Fruit fly (Drosophila melanogaster) ovary, adult (tissue): ENCODE data around the gene Osi14.

Source experiments
- CG17801 ChIP-seq: fragments of 200-800 bp; optimal IDR thresholded peaks from 2 replicates; lab custom pipeline; 2019; ENCODE audit warnings: missing biosample characterization, mild to moderate bottlenecking, missing genetic modification characterization, moderate library complexity; ENCODE audit not compliant: partially characterized antibody

The Osi14 gene

DNA sequence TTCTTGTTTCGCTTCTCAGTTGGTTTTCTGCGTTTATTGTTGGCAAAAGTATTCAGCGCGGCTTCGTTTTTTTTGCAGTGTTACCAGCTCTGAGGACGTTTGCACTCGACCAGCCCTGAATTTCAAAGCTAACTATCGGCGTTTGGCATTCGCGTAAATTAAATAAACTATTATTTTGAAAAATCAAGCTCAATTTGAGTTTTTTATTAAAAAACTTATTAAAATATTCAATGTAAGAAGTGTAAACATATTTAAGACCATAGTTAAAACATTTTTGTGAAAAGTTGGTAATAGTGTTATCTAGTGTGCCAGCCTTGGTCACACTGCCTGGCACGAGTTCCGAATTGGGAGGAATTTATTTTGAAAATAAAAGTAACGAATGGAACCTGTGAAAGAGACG lies 46.9 kb downstream of the Osi14 start, which contains the start of the genes SmD2 and CG18048:
Gene SmD2 (minus strand): TSS at position 98 of the 400 bp plus-strand sequence.
Gene CG18048 (plus strand): TSS at position 298 of the 400 bp plus-strand sequence.
- TF ChIP-seq CG17801 (GFP tag; lab: Kevin White, UChicago) = peak; percentile 43

DNA sequence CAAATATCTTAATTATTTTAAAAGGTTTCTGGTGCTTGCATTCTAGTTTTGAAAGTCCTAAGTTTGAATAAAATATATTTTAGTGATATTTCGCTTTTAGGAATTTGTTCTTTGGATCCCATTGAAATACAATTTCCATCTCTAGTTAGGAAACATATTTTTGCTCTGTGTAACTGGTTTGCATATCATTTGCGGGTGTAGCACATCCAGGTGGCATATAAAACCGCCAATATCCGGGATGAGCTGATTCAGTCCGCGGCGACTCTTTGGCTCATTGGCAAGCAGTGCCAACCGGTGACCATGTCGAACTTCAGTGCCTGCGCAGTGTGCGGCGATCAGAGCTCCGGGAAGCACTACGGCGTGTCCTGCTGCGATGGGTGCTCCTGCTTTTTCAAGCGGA lies 50.0 kb downstream of the Osi14 start, which contains the start of gene Hr83:
Gene Hr83 (plus strand): TSS at position 301 of the 400 bp plus-strand sequence.
- no peak for TF ChIP-seq CG17801 (GFP tag; lab: Kevin White, UChicago)
